Worm (Caenorhabditis elegans) whole organism, L3 larva: Measurements from ENCODE around the gene F38B7.2.

Experiments
- fkh-10 ChIP-seq: sonication (generic microtip); optimal IDR thresholded peaks from 2 replicates; lab custom pipeline; 2017; ENCODE audit warnings: missing biosample characterization, missing genetic modification reagents, missing genetic modification characterization
- jun-1 ChIP-seq: fragments of 150-350 bp; optimal IDR thresholded peaks from 2 replicates; lab custom pipeline; 2014; ENCODE audit warnings: missing biosample characterization, missing genetic modification reagents, missing genetic modification characterization
- mdl-1 ChIP-seq: fragments of 150-350 bp; optimal IDR thresholded peaks from 2 replicates; lab custom pipeline; 2014; ENCODE audit warnings: missing biosample characterization, missing genetic modification characterization
- nhr-11 ChIP-seq: fragments of 150-350 bp; optimal IDR thresholded peaks from 2 replicates; lab custom pipeline; 2014; ENCODE audit warnings: missing biosample characterization, missing genetic modification characterization
- skn-1 ChIP-seq: fragments of 150-350 bp; optimal IDR thresholded peaks from 2 replicates; lab custom pipeline; 2014; ENCODE audit warnings: missing biosample characterization, missing genetic modification characterization
- ztf-11 ChIP-seq: fragments of 150-350 bp; optimal IDR thresholded peaks from 2 replicates; lab custom pipeline; 2014; ENCODE audit warnings: missing biosample characterization, missing genetic modification characterization

DNA sequence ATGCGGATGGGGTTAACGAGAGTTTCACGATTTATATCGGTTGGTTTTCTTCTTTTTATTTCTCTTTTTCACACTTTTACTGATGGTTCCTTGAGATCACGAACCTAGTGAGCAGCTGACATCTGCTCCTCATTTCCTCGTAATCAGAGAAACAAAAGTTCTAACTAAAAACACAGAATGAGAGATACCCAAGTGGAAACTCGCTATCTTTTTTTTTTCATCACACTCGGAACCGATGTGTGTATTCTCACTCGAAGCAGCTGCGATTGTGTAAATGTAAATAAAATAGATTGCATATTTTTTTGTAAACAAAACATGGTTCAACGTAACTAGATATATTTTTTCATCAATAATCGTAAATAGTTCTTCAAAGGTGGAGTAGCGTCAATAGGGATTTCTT is 37.4 kb upstream of the F38B7.2 start:
- TF ChIP-seq mdl-1 (tag; lab: Kevin White, UChicago) (no peak), skn-1 (no peak), fkh-10 (no peak), ztf-11 (tag; lab: Kevin White, UChicago) (no peak), nhr-11 (tag; lab: Kevin White, UChicago) (no peak), jun-1 (tag; lab: Kevin White, UChicago) (no peak)
